Worm (Caenorhabditis elegans) whole organism, young adult: ENCODE results near the gene M153.3.

Source experiments
- B0261.1 ChIP-seq: sonication (generic microtip); optimal IDR thresholded peaks from 2 replicates; lab custom pipeline; 2016; ENCODE audit warnings: mild to moderate bottlenecking, missing genetic modification characterization, moderate library complexity, missing compliant biosample characterization
- D2030.7 ChIP-seq: fragments of 200-800 bp; sonication (Bioruptor generic); IDR thresholded peaks from 2 replicates; pipeline ENCODE4 v1.3.6; 2022; ENCODE audit warnings: missing genetic modification reagents, missing genetic modification characterization, missing compliant biosample characterization
- F33H1.4 ChIP-seq: fragments of 200-800 bp; sonication (Bioruptor generic); IDR thresholded peaks from 2 replicates; pipeline ENCODE4 v1.3.6; 2022; ENCODE audit warnings: missing genetic modification reagents, missing genetic modification characterization, missing compliant biosample characterization
- F37B4.10 ChIP-seq: fragments of 200-800 bp; sonication (Bioruptor generic); IDR thresholded peaks from 2 replicates; pipeline ENCODE4 v1.3.6; 2022; ENCODE audit warnings: missing genetic modification characterization, missing compliant biosample characterization
- F49E8.2 ChIP-seq: sonication (generic microtip); optimal IDR thresholded peaks from 3 replicates; lab custom pipeline; 2017; ENCODE audit warnings: missing genetic modification characterization, mild to moderate bottlenecking, missing compliant biosample characterization, antibody characterized with exemption, moderate library complexity; ENCODE audit not compliant: insufficient read depth
- F57C9.4 ChIP-seq: sonication (generic microtip); optimal IDR thresholded peaks from 2 replicates; lab custom pipeline; 2017; ENCODE audit warnings: mild to moderate bottlenecking, missing genetic modification characterization, missing compliant biosample characterization
- K11D2.4 ChIP-seq: fragments of 200-800 bp; sonication (Bioruptor generic); IDR thresholded peaks from 2 replicates; pipeline ENCODE4 v1.3.6; 2022; ENCODE audit warnings: missing genetic modification reagents, missing genetic modification characterization, missing compliant biosample characterization
- T26A5.8 ChIP-seq: sonication (generic microtip); optimal IDR thresholded peaks from 2 replicates; lab custom pipeline; 2016; ENCODE audit warnings: missing genetic modification characterization, missing compliant biosample characterization
- athp-1 ChIP-seq: sonication (generic microtip); optimal IDR thresholded peaks from 2 replicates; lab custom pipeline; 2017; ENCODE audit warnings: mild to moderate bottlenecking, missing genetic modification characterization, missing compliant biosample characterization
- attf-3 ChIP-seq: fragments of 200-800 bp; sonication (Bioruptor generic); conservative IDR thresholded peaks from 2 replicates; pipeline ENCODE4 v1.3.6; 2022; ENCODE audit warnings: missing genetic modification reagents, missing genetic modification characterization, missing compliant biosample characterization
- attf-5 ChIP-seq: fragments of 200-800 bp; sonication (Bioruptor generic); optimal IDR thresholded peaks from 2 replicates; lab custom pipeline; 2018; ENCODE audit warnings: mild to moderate bottlenecking, missing genetic modification characterization, missing compliant biosample characterization
- attf-6 ChIP-seq: fragments of 200-800 bp; sonication (Bioruptor generic); IDR thresholded peaks from 2 replicates; pipeline ENCODE4 v1.3.6; 2022; ENCODE audit warnings: missing genetic modification reagents, missing genetic modification characterization, missing compliant biosample characterization
- ccch-3 ChIP-seq: fragments of 200-800 bp; sonication (Bioruptor generic); optimal IDR thresholded peaks from 2 replicates; lab custom pipeline; 2018; ENCODE audit warnings: mild to moderate bottlenecking, missing genetic modification characterization, missing compliant biosample characterization
- cebp-2 ChIP-seq: fragments of 200-800 bp; sonication (Bioruptor generic); IDR thresholded peaks from 2 replicates; pipeline ENCODE4 v1.3.6; 2022; ENCODE audit warnings: missing genetic modification characterization, missing compliant biosample characterization
- ceh-100 ChIP-seq: fragments of 200-800 bp; sonication (Bioruptor generic); IDR thresholded peaks from 2 replicates; pipeline ENCODE4 v1.3.6; 2022; ENCODE audit warnings: missing genetic modification reagents, missing genetic modification characterization, missing compliant biosample characterization
- ceh-58 ChIP-seq: fragments of 200-800 bp; sonication (Bioruptor generic); IDR thresholded peaks from 2 replicates; pipeline ENCODE4 v1.3.6; 2022; ENCODE audit warnings: missing genetic modification characterization, missing compliant biosample characterization
- ceh-79 ChIP-seq: sonication (generic microtip); optimal IDR thresholded peaks from 2 replicates; lab custom pipeline; 2017; ENCODE audit warnings: mild to moderate bottlenecking, missing genetic modification characterization, missing compliant biosample characterization
- ceh-91 ChIP-seq: fragments of 200-800 bp; sonication (Bioruptor generic); IDR thresholded peaks from 2 replicates; pipeline ENCODE4 v1.3.6; 2022; ENCODE audit warnings: missing genetic modification reagents, missing genetic modification characterization, missing compliant biosample characterization
- dpff-1 ChIP-seq: sonication (generic microtip); optimal IDR thresholded peaks from 2 replicates; lab custom pipeline; 2017; ENCODE audit warnings: mild to moderate bottlenecking, missing genetic modification characterization, missing compliant biosample characterization
- efl-1 ChIP-seq: fragments of 150-350 bp; optimal IDR thresholded peaks from 2 replicates; lab custom pipeline; 2014; ENCODE audit warnings: missing biosample characterization, missing genetic modification reagents, missing genetic modification characterization
- egrh-3 ChIP-seq: fragments of 200-800 bp; sonication (Bioruptor generic); IDR thresholded peaks from 2 replicates; pipeline ENCODE4 v1.3.6; 2022; ENCODE audit warnings: missing genetic modification reagents, missing genetic modification characterization, missing compliant biosample characterization
- ekl-4 ChIP-seq: fragments of 200-800 bp; sonication (Bioruptor generic); IDR thresholded peaks from 2 replicates; pipeline ENCODE4 v1.3.6; 2022; ENCODE audit warnings: missing genetic modification reagents, missing genetic modification characterization, missing compliant biosample characterization
- ets-4 ChIP-seq: fragments of 200-800 bp; sonication (Bioruptor generic); optimal IDR thresholded peaks from 2 replicates; lab custom pipeline; 2018; ENCODE audit warnings: mild to moderate bottlenecking, missing genetic modification characterization, missing compliant biosample characterization
- gei-17 ChIP-seq: fragments of 200-800 bp; sonication (Bioruptor generic); optimal IDR thresholded peaks from 2 replicates; lab custom pipeline; 2018; ENCODE audit warnings: mild to moderate bottlenecking, missing genetic modification characterization, missing compliant biosample characterization
- him-1 ChIP-seq: sonication (generic microtip); optimal IDR thresholded peaks from 2 replicates; lab custom pipeline; 2016; ENCODE audit warnings: missing genotype, missing genetic modification reagents, missing genetic modification characterization, missing compliant biosample characterization
- let-607 ChIP-seq, 2 experiments: fragments of 200-800 bp in 1 of 2; sonication (Bioruptor generic) in 1 of 2; sonication (generic microtip) in 1 of 2; optimal IDR thresholded peaks; 2 replicates each; lab custom pipeline; 2016 to 2018; ENCODE audit warnings: mild to moderate bottlenecking in 2 of 2, missing compliant biosample characterization in 2 of 2, missing genetic modification characterization in 2 of 2, moderate library complexity in 2 of 2, missing genotype in 1 of 2
- lin-54 ChIP-seq: fragments of 200-800 bp; sonication (Bioruptor generic); optimal IDR thresholded peaks from 2 replicates; lab custom pipeline; 2018; ENCODE audit warnings: mild to moderate bottlenecking, missing genetic modification characterization, missing compliant biosample characterization
- lsl-1 ChIP-seq: fragments of 200-800 bp; sonication (Bioruptor generic); optimal IDR thresholded peaks from 2 replicates; lab custom pipeline; 2018; ENCODE audit warnings: mild to moderate bottlenecking, missing genetic modification characterization, moderate library complexity, missing compliant biosample characterization
- lsy-27 ChIP-seq: sonication (generic microtip); optimal IDR thresholded peaks from 2 replicates; lab custom pipeline; 2017; ENCODE audit warnings: missing genetic modification characterization, mild to moderate bottlenecking, missing compliant biosample characterization, antibody characterized with exemption, missing genotype, borderline replicate concordance; ENCODE audit not compliant: insufficient read depth
- madf-3 ChIP-seq: fragments of 200-800 bp; sonication (Bioruptor generic); IDR thresholded peaks from 2 replicates; pipeline ENCODE4 v1.3.6; 2022; ENCODE audit warnings: missing genetic modification reagents, missing genetic modification characterization, missing compliant biosample characterization
- madf-6 ChIP-seq: fragments of 200-800 bp; sonication (Bioruptor generic); IDR thresholded peaks from 2 replicates; pipeline ENCODE4 v1.3.6; 2022; ENCODE audit warnings: missing genetic modification reagents, missing genetic modification characterization, missing compliant biosample characterization
- madf-8 ChIP-seq: fragments of 200-800 bp; sonication (Bioruptor generic); conservative IDR thresholded peaks from 2 replicates; pipeline ENCODE4 v1.3.6; 2022; ENCODE audit warnings: missing genetic modification reagents, missing genetic modification characterization, missing compliant biosample characterization
- mcd-1 ChIP-seq: fragments of 200-800 bp; sonication (Bioruptor generic); IDR thresholded peaks from 2 replicates; pipeline ENCODE4 v1.3.6; 2022; ENCODE audit warnings: missing genetic modification reagents, missing genetic modification characterization, missing compliant biosample characterization
- mxl-1 ChIP-seq: sonication (generic microtip); optimal IDR thresholded peaks from 2 replicates; lab custom pipeline; 2016; ENCODE audit warnings: missing genetic modification characterization, missing compliant biosample characterization
- nhr-179 ChIP-seq: sonication (generic microtip); optimal IDR thresholded peaks from 2 replicates; lab custom pipeline; 2016; ENCODE audit warnings: mild to moderate bottlenecking, missing genetic modification characterization, missing compliant biosample characterization
- nhr-90 ChIP-seq: sonication (generic microtip); optimal IDR thresholded peaks from 2 replicates; lab custom pipeline; 2016; ENCODE audit warnings: missing genotype, mild to moderate bottlenecking, missing genetic modification characterization, missing compliant biosample characterization
- repo-1 ChIP-seq: sonication (generic microtip); optimal IDR thresholded peaks from 2 replicates; lab custom pipeline; 2017; ENCODE audit warnings: mild to moderate bottlenecking, missing genetic modification characterization, missing compliant biosample characterization
- rpc-1 ChIP-seq, 2 experiments: fragments of 150-350 bp in 1 of 2; sonication (generic microtip) in 1 of 2; optimal IDR thresholded peaks; 2 replicates each; lab custom pipeline; 2014 to 2018; ENCODE audit warnings: missing biosample characterization in 1 of 2, missing genetic modification characterization in 1 of 2, missing genetic modification reagents in 1 of 2, missing genotype in 1 of 2
- zfh-2 ChIP-seq: fragments of 200-800 bp; sonication (Bioruptor generic); conservative IDR thresholded peaks from 2 replicates; pipeline ENCODE4 v1.3.6; 2022; ENCODE audit warnings: missing genetic modification reagents, missing genetic modification characterization, missing compliant biosample characterization
- ztf-26 ChIP-seq: sonication (generic microtip); optimal IDR thresholded peaks from 2 replicates; lab custom pipeline; 2017; ENCODE audit warnings: missing genetic modification characterization, missing compliant biosample characterization
- ztf-3 ChIP-seq: fragments of 200-800 bp; sonication (Bioruptor generic); optimal IDR thresholded peaks from 2 replicates; lab custom pipeline; 2018; ENCODE audit warnings: mild to moderate bottlenecking, missing genetic modification characterization, missing compliant biosample characterization

Gene M153.3

ce11 chrX:12118340-12118739, 24.3 kb upstream of the M153.3 start, which contains the start of gene lgc-16:
TSS of gene lgc-16 (plus strand) at chrX:12118640.
- TF ChIP-seq attf-5 (GFP tag; lab: Kevin White, UChicago) = no peak
- TF ChIP-seq let-607 (tag; optimal IDR thresholded peaks at IDR 0.05; lab: Kevin White, UChicago) = no peak
- TF ChIP-seq F33H1.4 (GFP tag; lab: Robert Waterston, UW) = no peak
- TF ChIP-seq mcd-1 (GFP tag; lab: Robert Waterston, UW) = no peak
- no peak for TF ChIP-seq F49E8.2
- TF ChIP-seq K11D2.4 (GFP tag; lab: Robert Waterston, UW) = no peak
- TF ChIP-seq lin-54 (GFP tag; lab: Kevin White, UChicago) = no peak
- no peak for TF ChIP-seq madf-8 (GFP tag; lab: Robert Waterston, UW)
- no peak for TF ChIP-seq dpff-1 (tag; lab: Kevin White, UChicago)
- TF ChIP-seq attf-3 (GFP tag; lab: Robert Waterston, UW) = no peak
- no peak for TF ChIP-seq madf-3 (GFP tag; lab: Robert Waterston, UW)
- TF ChIP-seq ztf-26 (tag; lab: Kevin White, UChicago) = no peak
- no peak for TF ChIP-seq nhr-179
- TF ChIP-seq T26A5.8 (tag; lab: Kevin White, UChicago) = no peak
- no peak for TF ChIP-seq F57C9.4

- TF ChIP-seq ceh-79 (tag; lab: Kevin White, UChicago) (no peak), T26A5.8 (tag; lab: Kevin White, UChicago) (no peak), repo-1 (tag; lab: Kevin White, UChicago) (no peak), madf-6 (GFP tag; lab: Robert Waterston, UW) (no peak), cebp-2 (GFP tag; lab: Robert Waterston, UW) (no peak), K11D2.4 (GFP tag; lab: Robert Waterston, UW) (no peak), ets-4 (GFP tag; lab: Kevin White, UChicago) (no peak), lsy-27 (tag; lab: Kevin White, UChicago) (no peak), mxl-1 (tag; lab: Kevin White, UChicago) (no peak), lsl-1 (GFP tag; lab: Kevin White, UChicago) (no peak), ceh-58 (GFP tag; lab: Robert Waterston, UW) (no peak), D2030.7 (GFP tag; lab: Robert Waterston, UW) (no peak), zfh-2 (GFP tag; lab: Robert Waterston, UW) (no peak), F37B4.10 (GFP tag; lab: Robert Waterston, UW) (no peak), let-607 (tag; optimal IDR thresholded peaks at IDR 0.05; lab: Kevin White, UChicago) (no peak), rpc-1 (optimal IDR thresholded peaks at IDR 0.05; lab: Kevin White, UChicago) (no peak), rpc-1 (tag; optimal IDR thresholded peaks at IDR 0.05; lab: Kevin White, UChicago) (no peak), F57C9.4 (no peak)
Observed at ce11 chrX:12121285-12121684, 21.4 kb upstream of the M153.3 start, which contains the start of gene lgc-17. TSS of gene lgc-17 (plus strand) at chrX:12121585.

- TF ChIP-seq efl-1 (GFP tag; lab: Kevin White, UChicago) = no peak
- TF ChIP-seq athp-1 (tag; lab: Kevin White, UChicago) = no peak
- no peak for TF ChIP-seq ceh-100 (GFP tag; lab: Robert Waterston, UW)
- TF ChIP-seq F37B4.10 (GFP tag; lab: Robert Waterston, UW) = no peak
- TF ChIP-seq him-1 = no peak
- TF ChIP-seq ceh-58 (GFP tag; lab: Robert Waterston, UW) = no peak
Observed at ce11 chrX:12123152-12123551, 19.5 kb upstream of the M153.3 start, which contains the start of gene T01H10.11. TSS of gene T01H10.11 (plus strand) at chrX:12123452.

ce11 chrX:12125308-12125707, 17.4 kb upstream of the M153.3 start, which contains the start of gene lgc-18:
TSS of gene lgc-18 (plus strand) at chrX:12125608.
- TF ChIP-seq attf-3 (GFP tag; lab: Robert Waterston, UW) (no peak), ceh-91 (GFP tag; lab: Robert Waterston, UW) (no peak), ccch-3 (no peak), egrh-3 (GFP tag; lab: Robert Waterston, UW) (no peak), ceh-58 (GFP tag; lab: Robert Waterston, UW) (no peak), attf-6 (no peak), B0261.1 (tag; lab: Kevin White, UChicago) (no peak), ceh-79 (tag; lab: Kevin White, UChicago) (no peak), F33H1.4 (GFP tag; lab: Robert Waterston, UW) (no peak), zfh-2 (GFP tag; lab: Robert Waterston, UW) (no peak), nhr-90 (no peak), ztf-3 (GFP tag; lab: Kevin White, UChicago) (no peak), F49E8.2 (no peak), ekl-4 (GFP tag; lab: Robert Waterston, UW) (no peak), gei-17 (no peak)
